Fruit fly (Drosophila melanogaster) whole organism, wandering third instar larva: ENCODE results near the gene p130CAS.
A peak's percentile ranks its signal among the peaks of the same experiment; 100 is the strongest.

ENCODE experiments used
- CG32264 ChIP-seq: fragments of 200-800 bp; sonication (Bioruptor generic); optimal IDR thresholded peaks from 2 replicates; lab custom pipeline; 2016; ENCODE audit warnings: missing biosample characterization, missing genetic modification characterization
- CG9705 ChIP-seq: fragments of 200-800 bp; sonication (Bioruptor generic); optimal IDR thresholded peaks from 2 replicates; lab custom pipeline; 2018; ENCODE audit warnings: missing biosample characterization, mild to moderate bottlenecking, missing genetic modification characterization
- Dif ChIP-seq: fragments of 200-275, 200-300 bp; sonication (Bioruptor generic); optimal IDR thresholded peaks from 2 replicates; lab custom pipeline; 2018; ENCODE audit warnings: missing biosample characterization, missing genetic modification characterization; ENCODE audit not compliant: partially characterized antibody
- HLH106 ChIP-seq: fragments of 200-800 bp; optimal IDR thresholded peaks from 3 replicates; lab custom pipeline; 2019; ENCODE audit warnings: missing biosample characterization, mild to moderate bottlenecking, missing genetic modification characterization, moderate library complexity
- Hnf4 ChIP-seq: fragments of 200-800 bp; sonication (Bioruptor generic); optimal IDR thresholded peaks from 2 replicates; lab custom pipeline; 2016; ENCODE audit warnings: missing biosample characterization, mild to moderate bottlenecking, missing genetic modification characterization
- Hr83 ChIP-seq: fragments of 200-300 bp; sonication (Bioruptor generic); optimal IDR thresholded peaks from 2 replicates; lab custom pipeline; 2016; ENCODE audit warnings: missing biosample characterization, mild to moderate bottlenecking, missing genetic modification characterization, moderate library complexity; ENCODE audit not compliant: poor library complexity, severe bottlenecking
- Jra ChIP-seq: sonication (Bioruptor generic); optimal IDR thresholded peaks from 2 replicates; lab custom pipeline; 2016; ENCODE audit warnings: missing biosample characterization, missing genetic modification characterization
- Mio ChIP-seq: sonication (Bioruptor generic); optimal IDR thresholded peaks from 2 replicates; lab custom pipeline; 2016; ENCODE audit warnings: missing biosample characterization, missing genetic modification characterization
- Myc ChIP-seq: fragments of >200 bp; optimal IDR thresholded peaks from 2 replicates; lab custom pipeline; 2017
- N ChIP-seq: fragments of >200 bp; optimal IDR thresholded peaks from 2 replicates; lab custom pipeline; 2018; ENCODE audit warnings: missing biosample characterization, missing external identifiers, missing genetic modification characterization
- OdsH ChIP-seq: fragments of 200-800 bp; sonication (Bioruptor generic); optimal IDR thresholded peaks from 2 replicates; lab custom pipeline; 2016; ENCODE audit warnings: missing biosample characterization, mild to moderate bottlenecking, missing genetic modification characterization
- Rel ChIP-seq, 2 experiments: fragments of 200-800 bp; sonication (Bioruptor generic) in 1 of 2; optimal IDR thresholded peaks; 2 replicates in 1 of 2; 3 replicates in 1 of 2; lab custom pipeline; 2016 to 2019; ENCODE audit warnings: mild to moderate bottlenecking in 2 of 2, missing biosample characterization in 2 of 2, missing genetic modification characterization in 2 of 2, moderate library complexity in 1 of 2
- Sp1 ChIP-seq: fragments of 200-800 bp; sonication (Bioruptor generic); optimal IDR thresholded peaks from 3 replicates; lab custom pipeline; 2019; ENCODE audit warnings: missing biosample characterization, mild to moderate bottlenecking, missing genetic modification characterization, moderate library complexity
- Vsx2 ChIP-seq: fragments of 200-300, 225-300 bp; sonication (Bioruptor generic); optimal IDR thresholded peaks from 2 replicates; lab custom pipeline; 2018; ENCODE audit warnings: missing biosample characterization, missing genetic modification characterization; ENCODE audit not compliant: partially characterized antibody
- br ChIP-seq: fragments of 200-800 bp; sonication (Bioruptor generic); optimal IDR thresholded peaks from 2 replicates; lab custom pipeline; 2016; ENCODE audit warnings: missing biosample characterization, missing genetic modification characterization
- brk ChIP-seq: fragments of 200-800 bp; sonication (Bioruptor generic); optimal IDR thresholded peaks from 2 replicates; lab custom pipeline; 2016; ENCODE audit warnings: missing biosample characterization, mild to moderate bottlenecking, missing genetic modification characterization
- dl ChIP-seq, 2 experiments: fragments of 175-275, 200-275 bp in 1 of 2; fragments of 200-275 bp in 1 of 2; sonication (Bioruptor generic); optimal IDR thresholded peaks; lab custom pipeline; 2018; ENCODE audit warnings: mild to moderate bottlenecking in 2 of 2, missing biosample characterization in 2 of 2, missing genetic modification characterization in 2 of 2, moderate library complexity in 2 of 2; ENCODE audit not compliant: partially characterized antibody in 2 of 2, insufficient read depth in 1 of 2
- dmrt93B ChIP-seq: fragments of 200-800 bp; sonication (Bioruptor generic); optimal IDR thresholded peaks from 2 replicates; lab custom pipeline; 2018; ENCODE audit warnings: missing biosample characterization, mild to moderate bottlenecking, missing genetic modification characterization
- dsf ChIP-seq: sonication (Bioruptor generic); optimal IDR thresholded peaks from 2 replicates; lab custom pipeline; 2016; ENCODE audit warnings: missing biosample characterization, missing genetic modification characterization, borderline replicate concordance
- ey ChIP-seq: fragments of 200-800 bp; sonication (Bioruptor generic); optimal IDR thresholded peaks from 2 replicates; lab custom pipeline; 2016; ENCODE audit warnings: missing biosample characterization, missing genetic modification characterization
- foxo ChIP-seq, 2 experiments: fragments of 200-800 bp; sonication (Bioruptor generic); optimal IDR thresholded peaks; 2 replicates in 1 of 2; 3 replicates in 1 of 2; lab custom pipeline; 2016 to 2017; ENCODE audit warnings: missing biosample characterization in 2 of 2, missing genetic modification characterization in 2 of 2
- fru ChIP-seq: fragments of 200-800 bp; sonication (Bioruptor generic); optimal IDR thresholded peaks from 3 replicates; lab custom pipeline; 2016; ENCODE audit warnings: missing biosample characterization, mild to moderate bottlenecking, missing genetic modification characterization
- h ChIP-seq: fragments of 200-800 bp; sonication (Bioruptor generic); optimal IDR thresholded peaks from 3 replicates; lab custom pipeline; 2016; ENCODE audit warnings: missing biosample characterization, mild to moderate bottlenecking, missing genetic modification characterization
- jim ChIP-seq: fragments of 175-275, 200-325 bp; sonication (Bioruptor generic); optimal IDR thresholded peaks from 2 replicates; lab custom pipeline; 2016; ENCODE audit warnings: missing biosample characterization, mild to moderate bottlenecking, missing genetic modification characterization
- lola ChIP-seq: fragments of >200 bp; optimal IDR thresholded peaks from 2 replicates; lab custom pipeline; 2017; ENCODE audit warnings: missing biosample characterization, missing genetic modification characterization
- pan ChIP-seq: fragments of >200 bp; optimal IDR thresholded peaks from 2 replicates; lab custom pipeline; 2017
- psq ChIP-seq: fragments of 200-800 bp; sonication (Bioruptor generic); optimal IDR thresholded peaks from 3 replicates; lab custom pipeline; 2017; ENCODE audit warnings: missing biosample characterization, mild to moderate bottlenecking, missing genetic modification characterization, moderate library complexity
- rgr ChIP-seq: fragments of 200-800 bp; sonication (Bioruptor generic); optimal IDR thresholded peaks from 3 replicates; lab custom pipeline; 2016; ENCODE audit warnings: missing biosample characterization, mild to moderate bottlenecking, missing genetic modification characterization
- sage ChIP-seq: fragments of 200-800 bp; sonication (Bioruptor generic); optimal IDR thresholded peaks from 2 replicates; lab custom pipeline; 2016; ENCODE audit warnings: missing biosample characterization, mild to moderate bottlenecking, missing genetic modification characterization
- sv ChIP-seq: fragments of 200-800 bp; sonication (Bioruptor generic); optimal IDR thresholded peaks from 3 replicates; lab custom pipeline; 2016; ENCODE audit warnings: missing biosample characterization, missing genetic modification characterization
- tai ChIP-seq: sonication (Bioruptor generic); optimal IDR thresholded peaks from 2 replicates; lab custom pipeline; 2016; ENCODE audit warnings: missing biosample characterization, missing genetic modification characterization
- usp ChIP-seq: fragments of >200 bp; optimal IDR thresholded peaks from 2 replicates; lab custom pipeline; 2017; ENCODE audit warnings: missing biosample characterization, missing genetic modification characterization
- woc ChIP-seq: sonication (Bioruptor generic); optimal IDR thresholded peaks from 2 replicates; lab custom pipeline; 2016; ENCODE audit warnings: missing biosample characterization, mild to moderate bottlenecking, missing genetic modification characterization

The p130CAS gene

dm6 chr3L:159406-160084 is 6.9 kb downstream of the p130CAS start:
- no peak for TF ChIP-seq Vsx2 (GFP tag; lab: Kevin White, UChicago)
- no peak for TF ChIP-seq lola (GFP tag; lab: Kevin White, UChicago)
- no peak for TF ChIP-seq Hr83 (GFP tag; lab: Kevin White, UChicago)

- peak; percentile 12 for TF ChIP-seq h (GFP tag; lab: Kevin White, UChicago)
- peak; percentile 57 for TF ChIP-seq Sp1
- peak; percentile 57 for TF ChIP-seq Jra (GFP tag; lab: Kevin White, UChicago)
- TF ChIP-seq brk (GFP tag; lab: Kevin White, UChicago) = peak; percentile 15
- TF ChIP-seq Mio (GFP tag; lab: Kevin White, UChicago) = no peak
- no peak for TF ChIP-seq dmrt93B (GFP tag; lab: Kevin White, UChicago)
- TF ChIP-seq usp (GFP tag; lab: Kevin White, UChicago) = no peak
- TF ChIP-seq jim (GFP tag; lab: Kevin White, UChicago) = no peak
- peak in 1 of 2 experiments; percentile 45 for TF ChIP-seq dl (GFP tag; optimal IDR thresholded peaks at IDR 0.05; lab: Kevin White, UChicago; ENCODE audit: insufficient read depth in 1 of 2, partially characterized antibody in 2 of 2)
- no peak for TF ChIP-seq psq (GFP tag; lab: Kevin White, UChicago)
- peak; percentile 11 for TF ChIP-seq tai
- TF ChIP-seq foxo (GFP tag; optimal IDR thresholded peaks at IDR 0.05; lab: Kevin White, UChicago) = peak in 1 of 2 experiments; percentile 34
- TF ChIP-seq Rel (GFP tag; optimal IDR thresholded peaks at IDR 0.05; lab: Kevin White, UChicago) = no peak
- peak; percentile 43 for TF ChIP-seq Rel (tag; optimal IDR thresholded peaks at IDR 0.05; lab: Kevin White, UChicago)
- TF ChIP-seq fru (GFP tag; lab: Kevin White, UChicago) = no peak
- TF ChIP-seq ey = no peak
- TF ChIP-seq Dif (GFP tag; lab: Kevin White, UChicago) = peak; percentile 11
- peak; percentile 39 for TF ChIP-seq br (GFP tag; lab: Kevin White, UChicago)
- TF ChIP-seq Hnf4 (GFP tag; lab: Kevin White, UChicago) = peak; percentile 54
- no peak for TF ChIP-seq CG9705 (GFP tag; lab: Kevin White, UChicago)
- peak; percentile 65 for TF ChIP-seq Hr83 (GFP tag; lab: Kevin White, UChicago)
- peak; percentile 49 for TF ChIP-seq rgr (GFP tag; lab: Kevin White, UChicago)
Observed at dm6 chr3L:160446-161094, 7.9 kb downstream of the p130CAS start.

- TF ChIP-seq usp (GFP tag; lab: Kevin White, UChicago) = no peak
- no peak for TF ChIP-seq psq (GFP tag; lab: Kevin White, UChicago)
- no peak for TF ChIP-seq sage (GFP tag; lab: Kevin White, UChicago)
- TF ChIP-seq Jra (GFP tag; lab: Kevin White, UChicago) = no peak
- TF ChIP-seq CG9705 (GFP tag; lab: Kevin White, UChicago) = no peak
- no peak for TF ChIP-seq br (GFP tag; lab: Kevin White, UChicago)
- TF ChIP-seq OdsH (GFP tag; lab: Kevin White, UChicago) = no peak
- no peak for TF ChIP-seq brk (GFP tag; lab: Kevin White, UChicago)
- TF ChIP-seq, all 38 proteins: peak for 0
Observed at dm6 chr3L:161833-162587, 9.3 kb downstream of the p130CAS start.

dm6 chr3L:165981-166788 is 13.5 kb downstream of the p130CAS start:
- peak; percentile 14 for TF ChIP-seq woc (GFP tag; lab: Kevin White, UChicago)
- no peak for TF ChIP-seq Rel (GFP tag; optimal IDR thresholded peaks at IDR 0.05; lab: Kevin White, UChicago)
- no peak for TF ChIP-seq Rel (tag; optimal IDR thresholded peaks at IDR 0.05; lab: Kevin White, UChicago)
- TF ChIP-seq pan (lab: Kevin White, UChicago) = no peak
- TF ChIP-seq Hnf4 (GFP tag; lab: Kevin White, UChicago) = peak; percentile 1
- no peak for TF ChIP-seq Hr83 (GFP tag; lab: Kevin White, UChicago)
- peak; percentile 54 for TF ChIP-seq Sp1
- TF ChIP-seq dmrt93B (GFP tag; lab: Kevin White, UChicago) = no peak
- peak; percentile 50 for TF ChIP-seq ey
- no peak for TF ChIP-seq Mio (GFP tag; lab: Kevin White, UChicago)
- no peak for TF ChIP-seq CG32264 (GFP tag; lab: Kevin White, UChicago)
- no peak for TF ChIP-seq usp (GFP tag; lab: Kevin White, UChicago)
- TF ChIP-seq OdsH (GFP tag; lab: Kevin White, UChicago) = peak; percentile 27
- no peak for TF ChIP-seq Myc
- TF ChIP-seq Jra (GFP tag; lab: Kevin White, UChicago) = no peak
- TF ChIP-seq N (GFP tag; lab: Kevin White, UChicago) = no peak
- peak in 1 of 2 experiments; percentile 58 for TF ChIP-seq foxo (GFP tag; optimal IDR thresholded peaks at IDR 0.05; lab: Kevin White, UChicago)
- TF ChIP-seq Vsx2 (GFP tag; lab: Kevin White, UChicago) = no peak
- peak; percentile 57 for TF ChIP-seq HLH106
- no peak for TF ChIP-seq dsf (GFP tag; lab: Kevin White, UChicago)
- no peak for TF ChIP-seq CG9705 (GFP tag; lab: Kevin White, UChicago)
- TF ChIP-seq br (GFP tag; lab: Kevin White, UChicago) = peak; percentile 37
- TF ChIP-seq dl (GFP tag; optimal IDR thresholded peaks at IDR 0.05; lab: Kevin White, UChicago; ENCODE audit: insufficient read depth in 1 of 2, partially characterized antibody in 2 of 2) = no peak
- TF ChIP-seq psq (GFP tag; lab: Kevin White, UChicago) = no peak
- TF ChIP-seq sv = no peak
- no peak for TF ChIP-seq jim (GFP tag; lab: Kevin White, UChicago)
